Fruit fly (Drosophila melanogaster): ENCODE measurements around the gene CG32121.

The CG32121 gene

DNA sequence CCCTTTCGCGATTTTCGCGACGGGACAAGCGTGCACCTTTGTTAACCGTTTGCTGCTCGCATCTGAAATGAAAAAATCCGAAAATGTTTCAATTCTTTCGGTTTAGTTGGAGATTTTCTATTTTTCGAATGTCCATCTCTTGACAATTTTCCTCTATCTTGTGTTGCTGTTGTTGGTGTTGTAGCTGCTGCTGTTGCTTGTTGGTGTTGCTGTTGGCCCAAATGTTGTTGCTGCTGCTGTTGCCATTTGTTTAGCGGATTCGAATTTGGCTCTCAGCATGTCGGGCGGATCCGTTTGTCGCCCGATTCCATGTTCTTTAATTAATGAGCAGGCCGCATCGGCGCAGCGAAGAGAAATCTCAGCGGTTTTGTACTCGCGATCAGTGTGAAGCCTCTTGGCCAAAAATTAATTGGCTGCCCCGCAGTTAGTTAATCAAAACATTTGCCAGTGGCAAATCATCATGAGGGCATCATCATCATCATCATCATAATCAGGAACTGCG is at the start of gene CG32121:
CG32121 (minus strand) TSS at position 51 of the 502 bp plus-strand sequence.
- TF ChIP-seq lola (GFP tag; optimal IDR thresholded peaks at IDR 0.05) (no peak), Hr83 (GFP tag; optimal IDR thresholded peaks at IDR 0.05; ENCODE audit: poor library complexity, severe bottlenecking) (no peak), h (GFP tag; optimal IDR thresholded peaks at IDR 0.05) (no peak), dsf (GFP tag; optimal IDR thresholded peaks at IDR 0.05; ENCODE audit: borderline replicate concordance) (no peak), HLH106 (tag; optimal IDR thresholded peaks at IDR 0.05) (no peak), N (GFP tag; optimal IDR thresholded peaks at IDR 0.05) (no peak), Jra (GFP tag; optimal IDR thresholded peaks at IDR 0.05) (no peak), pan (optimal IDR thresholded peaks at IDR 0.05) (no peak), Dif (GFP tag; optimal IDR thresholded peaks at IDR 0.05; ENCODE audit: partially characterized antibody) (no peak), Mio (GFP tag; optimal IDR thresholded peaks at IDR 0.05) (no peak), sv (GFP tag; optimal IDR thresholded peaks at IDR 0.05) (no peak), Dfd (GFP tag; optimal IDR thresholded peaks at IDR 0.05) (no peak), br (GFP tag; optimal IDR thresholded peaks at IDR 0.05) (no peak), dmrt93B (GFP tag; optimal IDR thresholded peaks at IDR 0.05) (no peak), Myc (optimal IDR thresholded peaks at IDR 0.05) (no peak), tai (GFP tag; optimal IDR thresholded peaks at IDR 0.05) (no peak), rgr (GFP tag; optimal IDR thresholded peaks at IDR 0.05) (no peak), CG9705 (GFP tag; optimal IDR thresholded peaks at IDR 0.05) (no peak), Sp1 (GFP tag; optimal IDR thresholded peaks at IDR 0.05) (no peak), psq (GFP tag; optimal IDR thresholded peaks at IDR 0.05) (no peak)

DNA sequence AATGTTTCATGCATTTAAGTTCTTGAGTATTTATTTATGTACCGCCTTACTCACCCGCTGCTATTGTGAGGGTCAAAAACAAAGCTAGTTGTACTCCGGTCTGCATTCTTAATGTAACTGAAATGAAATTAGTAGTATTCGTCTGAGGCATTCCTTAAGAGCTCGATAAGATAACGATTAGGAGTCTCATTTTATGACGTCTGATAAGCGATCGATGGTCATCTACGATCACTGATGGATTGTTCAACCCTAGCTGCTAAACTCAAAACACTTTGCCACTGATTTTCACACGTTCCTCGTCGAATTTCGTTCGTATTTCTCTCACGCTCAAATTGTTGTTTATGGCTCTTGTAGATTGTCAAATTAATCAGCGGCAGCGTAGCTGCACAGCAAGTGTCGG is 35.0 kb upstream of the CG32121 start, which contains the start of gene CG10116:
CG10116 (minus strand) TSS at position 106 of the 400 bp plus-strand sequence.
- TF ChIP-seq Hnf4 (GFP tag; optimal IDR thresholded peaks at IDR 0.05) = no peak
- no peak for TF ChIP-seq Dif (GFP tag; optimal IDR thresholded peaks at IDR 0.05; ENCODE audit: partially characterized antibody)
- no peak for TF ChIP-seq CG32264 (GFP tag; optimal IDR thresholded peaks at IDR 0.05)
- no peak for TF ChIP-seq brk (GFP tag; optimal IDR thresholded peaks at IDR 0.05)
- TF ChIP-seq GATAd (GFP tag; optimal IDR thresholded peaks at IDR 0.05) = no peak
- TF ChIP-seq ey (GFP tag; optimal IDR thresholded peaks at IDR 0.05) = no peak
- TF ChIP-seq foxo (GFP tag; optimal IDR thresholded peaks at IDR 0.05) = no peak
- no peak for TF ChIP-seq OdsH (GFP tag; optimal IDR thresholded peaks at IDR 0.05)
- TF ChIP-seq pan (optimal IDR thresholded peaks at IDR 0.05) = no peak
- no peak for TF ChIP-seq CG9705 (GFP tag; optimal IDR thresholded peaks at IDR 0.05)
- no peak for TF ChIP-seq sv (GFP tag; optimal IDR thresholded peaks at IDR 0.05)
- TF ChIP-seq Rel (GFP tag; optimal IDR thresholded peaks at IDR 0.05) = no peak
- TF ChIP-seq Rel (tag; optimal IDR thresholded peaks at IDR 0.05) = no peak
- no peak for TF ChIP-seq Sp1 (GFP tag; optimal IDR thresholded peaks at IDR 0.05)
- TF ChIP-seq dl (GFP tag; optimal IDR thresholded peaks at IDR 0.05; ENCODE audit: insufficient read depth in 1 of 2, partially characterized antibody in 2 of 2) = no peak
- no peak for TF ChIP-seq psq (GFP tag; optimal IDR thresholded peaks at IDR 0.05)

DNA sequence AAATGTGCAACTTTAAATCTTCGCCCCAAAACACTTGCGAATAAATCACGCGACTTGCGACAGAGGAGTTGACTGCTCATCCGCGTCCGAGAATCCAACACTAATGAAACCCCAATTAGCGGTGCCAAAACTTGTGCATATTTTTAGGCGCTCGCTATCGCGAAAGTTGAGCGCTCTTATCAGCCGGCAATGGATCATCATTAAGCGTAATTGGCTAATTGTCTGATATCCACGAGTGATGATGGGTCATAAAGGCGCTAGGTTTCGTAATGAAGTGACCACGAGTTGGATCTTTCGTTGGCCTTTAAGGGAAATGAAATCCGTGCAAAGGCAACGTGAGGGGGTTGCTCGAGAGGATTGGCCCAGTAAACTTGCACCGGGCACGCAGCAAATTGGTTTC is 32.6 kb upstream of the CG32121 start:
- peak; percentile 23 for TF ChIP-seq Vsx2 (GFP tag; optimal IDR thresholded peaks at IDR 0.05; ENCODE audit: partially characterized antibody)
- TF ChIP-seq N (GFP tag; optimal IDR thresholded peaks at IDR 0.05) = peak; percentile 10
- TF ChIP-seq rgr (GFP tag; optimal IDR thresholded peaks at IDR 0.05) = no peak

DNA sequence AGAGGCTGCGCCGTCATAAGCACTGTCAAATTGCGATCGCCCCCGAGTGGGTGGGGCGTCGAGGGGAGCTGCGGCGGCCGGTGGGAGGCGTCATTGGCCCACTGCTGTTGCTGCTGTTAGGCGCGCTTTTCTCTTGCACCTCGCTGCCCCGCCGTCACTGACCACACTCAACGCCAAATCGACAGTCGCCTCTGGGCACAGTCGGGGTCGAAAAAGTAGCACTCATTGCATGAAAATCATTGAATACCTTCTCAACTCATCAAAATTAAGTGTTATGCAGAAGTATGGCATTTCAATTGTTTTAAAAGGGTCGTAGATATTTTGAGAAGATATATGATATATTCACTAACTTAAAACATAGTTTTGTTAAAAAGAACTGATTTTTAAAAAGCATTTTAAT is 30.1 kb upstream of the CG32121 start:
- TF ChIP-seq Jra (GFP tag; optimal IDR thresholded peaks at IDR 0.05) = no peak
- TF ChIP-seq psq (GFP tag; optimal IDR thresholded peaks at IDR 0.05) = no peak
- no peak for TF ChIP-seq rgr (GFP tag; optimal IDR thresholded peaks at IDR 0.05)
- no peak for TF ChIP-seq ey (GFP tag; optimal IDR thresholded peaks at IDR 0.05)
- no peak for TF ChIP-seq foxo (GFP tag; optimal IDR thresholded peaks at IDR 0.05)
- no peak for TF ChIP-seq Dfd (GFP tag; optimal IDR thresholded peaks at IDR 0.05)
- no peak for TF ChIP-seq pan (optimal IDR thresholded peaks at IDR 0.05)
- TF ChIP-seq fru (GFP tag; optimal IDR thresholded peaks at IDR 0.05) = no peak
- TF ChIP-seq N (GFP tag; optimal IDR thresholded peaks at IDR 0.05) = no peak
- TF ChIP-seq Dif (GFP tag; optimal IDR thresholded peaks at IDR 0.05; ENCODE audit: partially characterized antibody) = no peak
- TF ChIP-seq Sp1 (GFP tag; optimal IDR thresholded peaks at IDR 0.05) = no peak
- TF ChIP-seq Mio (GFP tag; optimal IDR thresholded peaks at IDR 0.05) = no peak
- TF ChIP-seq sage (GFP tag; optimal IDR thresholded peaks at IDR 0.05) = no peak
- TF ChIP-seq dmrt93B (GFP tag; optimal IDR thresholded peaks at IDR 0.05) = no peak
- TF ChIP-seq br (GFP tag; optimal IDR thresholded peaks at IDR 0.05) = no peak
- TF ChIP-seq usp (GFP tag; optimal IDR thresholded peaks at IDR 0.05) = no peak
- TF ChIP-seq OdsH (GFP tag; optimal IDR thresholded peaks at IDR 0.05) = no peak
- no peak for TF ChIP-seq Rel (GFP tag; optimal IDR thresholded peaks at IDR 0.05)
- TF ChIP-seq Rel (tag; optimal IDR thresholded peaks at IDR 0.05) = no peak
- no peak for TF ChIP-seq lola (GFP tag; optimal IDR thresholded peaks at IDR 0.05)
